Worm (Caenorhabditis elegans): Measurements from ENCODE around the gene ZK669.5.

DNA sequence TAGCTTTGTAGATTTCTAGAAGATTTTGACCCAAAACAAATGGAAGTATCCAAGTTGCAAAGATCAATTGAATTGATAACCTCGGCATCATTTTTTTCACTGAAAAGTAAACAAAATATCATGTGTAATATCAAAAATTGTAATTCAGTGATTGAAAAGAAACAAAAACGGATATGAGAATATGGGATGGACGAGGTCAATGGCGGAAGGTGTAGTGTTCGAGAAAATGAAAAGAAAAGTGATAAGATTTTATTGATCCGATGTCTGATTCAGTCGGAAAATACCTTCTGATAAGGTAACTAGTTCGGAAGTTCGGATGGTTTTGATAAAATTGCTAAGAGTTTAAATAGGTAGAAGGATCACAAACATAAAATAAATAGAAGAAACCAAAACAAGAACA, 8.6 kb downstream of the ZK669.5 start, which contains the start of gene ZK669.2:
- TF ChIP-seq pha-4 (tag; optimal IDR thresholded peaks at IDR 0.05) (no peak), sea-2 (GFP tag; IDR thresholded peaks at IDR 0.05) (no peak), snpc-4 (GFP tag; optimal IDR thresholded peaks at IDR 0.05) (no peak), snpc-4 (tag; optimal IDR thresholded peaks at IDR 0.05) (no peak), cebp-1 (GFP tag; IDR thresholded peaks at IDR 0.05) (no peak), cebp-1 (tag; optimal IDR thresholded peaks at IDR 0.05) (no peak), B0019.2 (GFP tag; conservative IDR thresholded peaks at IDR 0.05) (no peak), nhr-80 (tag; optimal IDR thresholded peaks at IDR 0.05) (no peak)
